Worm (Caenorhabditis elegans) whole organism, L3 larva: Measurements from ENCODE around the gene F02C12.3.

Experiments used
- R02D3.7 ChIP-seq: fragments of 150-350 bp; optimal IDR thresholded peaks from 2 replicates; lab custom pipeline; 2014; ENCODE audit warnings: missing biosample characterization, missing genetic modification characterization
- ZK546.5 ChIP-seq: sonication (generic microtip); optimal IDR thresholded peaks from 2 replicates; lab custom pipeline; 2017; ENCODE audit warnings: missing biosample characterization, missing genetic modification characterization
- aly-2 ChIP-seq: fragments of 150-350 bp; optimal IDR thresholded peaks from 2 replicates; lab custom pipeline; 2014; ENCODE audit warnings: missing biosample characterization, missing genetic modification characterization
- ama-1 ChIP-seq: fragments of 150-350 bp; optimal IDR thresholded peaks from 2 replicates; lab custom pipeline; 2018
- ceh-16 ChIP-seq: sonication (generic microtip); optimal IDR thresholded peaks from 2 replicates; lab custom pipeline; 2017; ENCODE audit warnings: missing biosample characterization, missing genetic modification characterization
- ceh-28 ChIP-seq: fragments of 150-350 bp; optimal IDR thresholded peaks from 2 replicates; lab custom pipeline; 2014; ENCODE audit warnings: missing biosample characterization, missing genetic modification reagents, missing genetic modification characterization
- ceh-82 ChIP-seq: fragments of 150-350 bp; optimal IDR thresholded peaks from 2 replicates; lab custom pipeline; 2014; ENCODE audit warnings: missing biosample characterization, missing genetic modification characterization
- ceh-9 ChIP-seq: sonication (generic microtip); optimal IDR thresholded peaks from 2 replicates; lab custom pipeline; 2018; ENCODE audit warnings: missing biosample characterization, missing genetic modification characterization
- egl-27 ChIP-seq: sonication (generic microtip); optimal IDR thresholded peaks from 4 replicates; lab custom pipeline; 2017; ENCODE audit warnings: missing biosample characterization, missing genetic modification reagents, missing genetic modification characterization
- egl-5 ChIP-seq: fragments of 150-350 bp; optimal IDR thresholded peaks from 2 replicates; lab custom pipeline; 2017; ENCODE audit warnings: missing biosample characterization, missing genetic modification reagents, missing genetic modification characterization, inconsistent platforms
- elt-1 ChIP-seq: fragments of 150-350 bp; optimal IDR thresholded peaks from 2 replicates; lab custom pipeline; 2014; ENCODE audit warnings: missing biosample characterization, missing genetic modification characterization
- elt-2 ChIP-seq: sonication (generic microtip); optimal IDR thresholded peaks from 2 replicates; lab custom pipeline; 2016; ENCODE audit warnings: missing genetic modification reagents, mild to moderate bottlenecking, missing genetic modification characterization, missing compliant biosample characterization
- elt-3 ChIP-seq, 3 experiments: fragments of 150-350 bp in 1 of 3; sonication (generic microtip) in 2 of 3; optimal IDR thresholded peaks; 2 replicates in 2 of 3; 4 replicates in 1 of 3; lab custom pipeline; 2014 to 2017; ENCODE audit warnings: missing biosample characterization in 3 of 3, missing genetic modification characterization in 3 of 3
- eor-1 ChIP-seq, 2 experiments: fragments of 150-350 bp; optimal IDR thresholded peaks; 2 replicates each; lab custom pipeline; 2014 to 2018; ENCODE audit warnings: missing biosample characterization in 2 of 2, missing genetic modification characterization in 2 of 2
- fkh-10 ChIP-seq: sonication (generic microtip); optimal IDR thresholded peaks from 2 replicates; lab custom pipeline; 2017; ENCODE audit warnings: missing biosample characterization, missing genetic modification reagents, missing genetic modification characterization
- fkh-2 ChIP-seq: fragments of 150-350 bp; optimal IDR thresholded peaks from 2 replicates; lab custom pipeline; 2014; ENCODE audit warnings: missing biosample characterization, missing genetic modification reagents, missing genetic modification characterization
- fos-1 ChIP-seq: fragments of 150-350 bp; optimal IDR thresholded peaks from 2 replicates; lab custom pipeline; 2014; ENCODE audit warnings: missing biosample characterization, missing genetic modification characterization
- hmg-11 ChIP-seq: sonication (generic microtip); optimal IDR thresholded peaks from 2 replicates; lab custom pipeline; 2016; ENCODE audit warnings: missing genetic modification characterization, missing compliant biosample characterization
- jun-1 ChIP-seq: fragments of 150-350 bp; optimal IDR thresholded peaks from 2 replicates; lab custom pipeline; 2014; ENCODE audit warnings: missing biosample characterization, missing genetic modification reagents, missing genetic modification characterization
- lin-15B ChIP-seq: fragments of 150-350 bp; optimal IDR thresholded peaks from 2 replicates; lab custom pipeline; 2014; ENCODE audit warnings: missing biosample characterization, missing genetic modification characterization
- lin-39 ChIP-seq: fragments of 150-350 bp; optimal IDR thresholded peaks from 2 replicates; lab custom pipeline; 2018; ENCODE audit warnings: missing biosample characterization, missing genetic modification reagents, missing genetic modification characterization
- lsy-12 ChIP-seq: sonication (generic microtip); optimal IDR thresholded peaks from 2 replicates; lab custom pipeline; 2016; ENCODE audit warnings: mild to moderate bottlenecking, missing genetic modification characterization, missing compliant biosample characterization
- mdl-1 ChIP-seq: fragments of 150-350 bp; optimal IDR thresholded peaks from 2 replicates; lab custom pipeline; 2014; ENCODE audit warnings: missing biosample characterization, missing genetic modification characterization
- mml-1 ChIP-seq: fragments of 150-350 bp; sonication (generic microtip); optimal IDR thresholded peaks from 3 replicates; lab custom pipeline; 2014; ENCODE audit warnings: missing biosample characterization, missing genetic modification characterization
- nfya-1 ChIP-seq: sonication (generic microtip); optimal IDR thresholded peaks from 2 replicates; lab custom pipeline; 2017; ENCODE audit warnings: missing genetic modification characterization, mild to moderate bottlenecking, missing compliant biosample characterization, antibody characterized with exemption, moderate library complexity; ENCODE audit not compliant: insufficient read depth
- nhr-11 ChIP-seq: fragments of 150-350 bp; optimal IDR thresholded peaks from 2 replicates; lab custom pipeline; 2014; ENCODE audit warnings: missing biosample characterization, missing genetic modification characterization
- nhr-23 ChIP-seq: fragments of 150-350 bp; optimal IDR thresholded peaks from 2 replicates; lab custom pipeline; 2014; ENCODE audit warnings: missing biosample characterization, missing genetic modification reagents, missing genetic modification characterization
- nhr-237 ChIP-seq: fragments of 150-350 bp; optimal IDR thresholded peaks from 2 replicates; lab custom pipeline; 2014; ENCODE audit warnings: missing biosample characterization, missing genetic modification characterization
- nhr-25 ChIP-seq: sonication (generic microtip); optimal IDR thresholded peaks from 2 replicates; lab custom pipeline; 2017; ENCODE audit warnings: missing biosample characterization, missing genetic modification characterization
- nhr-28 ChIP-seq: fragments of 150-350 bp; optimal IDR thresholded peaks from 2 replicates; lab custom pipeline; 2014; ENCODE audit warnings: missing biosample characterization, missing genetic modification characterization
- nhr-43 ChIP-seq: sonication (generic microtip); optimal IDR thresholded peaks from 2 replicates; lab custom pipeline; 2016; ENCODE audit warnings: mild to moderate bottlenecking, missing genetic modification characterization, missing compliant biosample characterization; ENCODE audit not compliant: poor library complexity, severe bottlenecking
- nhr-67 ChIP-seq: fragments of 150-350 bp; optimal IDR thresholded peaks from 2 replicates; lab custom pipeline; 2014; ENCODE audit warnings: missing biosample characterization, missing genetic modification characterization
- nhr-76 ChIP-seq: fragments of 150-350 bp; sonication (generic microtip); optimal IDR thresholded peaks from 5 replicates; lab custom pipeline; 2014; ENCODE audit warnings: missing biosample characterization, missing genetic modification characterization
- nhr-77 ChIP-seq: fragments of 150-350 bp; optimal IDR thresholded peaks from 2 replicates; lab custom pipeline; 2014; ENCODE audit warnings: missing biosample characterization, missing genetic modification characterization
- pha-4 ChIP-seq: fragments of 150-350 bp; optimal IDR thresholded peaks from 2 replicates; lab custom pipeline; 2014; ENCODE audit warnings: missing biosample characterization, missing genetic modification reagents, missing genetic modification characterization
- pqm-1 ChIP-seq: fragments of 150-350 bp; optimal IDR thresholded peaks from 2 replicates; lab custom pipeline; 2017; ENCODE audit warnings: missing biosample characterization, missing genetic modification characterization, inconsistent platforms
- sea-2 ChIP-seq: fragments of 150-350 bp; sonication (generic microtip); optimal IDR thresholded peaks from 4 replicates; lab custom pipeline; 2014; ENCODE audit warnings: missing biosample characterization, missing genetic modification reagents, missing genetic modification characterization
- skn-1 ChIP-seq: fragments of 150-350 bp; optimal IDR thresholded peaks from 2 replicates; lab custom pipeline; 2014; ENCODE audit warnings: missing biosample characterization, missing genetic modification characterization
- snpc-4 ChIP-seq: fragments of 150-350 bp; optimal IDR thresholded peaks from 2 replicates; lab custom pipeline; 2014; ENCODE audit warnings: missing biosample characterization, missing genetic modification characterization
- tbx-2 ChIP-seq: sonication (generic microtip); optimal IDR thresholded peaks from 2 replicates; lab custom pipeline; 2016; ENCODE audit warnings: mild to moderate bottlenecking, missing genetic modification characterization, missing compliant biosample characterization
- unc-39 ChIP-seq: sonication (generic microtip); optimal IDR thresholded peaks from 4 replicates; lab custom pipeline; 2017; ENCODE audit warnings: missing biosample characterization, missing genetic modification characterization
- unc-62 ChIP-seq: fragments of 150-350 bp; sonication (generic microtip); optimal IDR thresholded peaks from 4 replicates; lab custom pipeline; 2014; ENCODE audit warnings: missing biosample characterization, missing genetic modification reagents, missing genetic modification characterization
- zag-1 ChIP-seq: fragments of 150-350 bp; optimal IDR thresholded peaks from 2 replicates; lab custom pipeline; 2014; ENCODE audit warnings: missing biosample characterization, missing genetic modification characterization
- ztf-11 ChIP-seq: fragments of 150-350 bp; optimal IDR thresholded peaks from 2 replicates; lab custom pipeline; 2014; ENCODE audit warnings: missing biosample characterization, missing genetic modification characterization
- ztf-4 ChIP-seq: fragments of 150-350 bp; optimal IDR thresholded peaks from 2 replicates; lab custom pipeline; 2014; ENCODE audit warnings: missing biosample characterization, missing genetic modification characterization

The F02C12.3 gene

ce11 chrX:13350804-13351747, 45.7 kb upstream of the F02C12.3 start, which contains the start of gene mxl-3:
TSS of gene mxl-3 (minus strand) at chrX:13350804.
- TF ChIP-seq mdl-1 (tag; lab: Kevin White, UChicago): no peak
- no peak for TF ChIP-seq fkh-2 (tag; lab: Kevin White, UChicago)
- no peak for TF ChIP-seq jun-1 (tag; lab: Kevin White, UChicago)
- no peak for TF ChIP-seq egl-27 (tag; lab: Kevin White, UChicago)
- no peak for TF ChIP-seq snpc-4 (tag; lab: Kevin White, UChicago)
- no peak for TF ChIP-seq lsy-12 (tag; lab: Kevin White, UChicago)
- TF ChIP-seq nfya-1 (tag; lab: Kevin White, UChicago): peak; percentile 44
- no peak for TF ChIP-seq zag-1
- peak; percentile 73 for TF ChIP-seq nhr-43 (tag; lab: Kevin White, UChicago)
- peak; percentile 59 for TF ChIP-seq pha-4 (tag; lab: Kevin White, UChicago)
- no peak for TF ChIP-seq egl-5 (tag; lab: Kevin White, UChicago)
- no peak for TF ChIP-seq nhr-67 (tag; lab: Kevin White, UChicago)
- TF ChIP-seq nhr-11: peak; percentile 76
- no peak for TF ChIP-seq ceh-28 (tag; lab: Kevin White, UChicago)
- no peak for TF ChIP-seq skn-1 (tag; lab: Kevin White, UChicago)
- no peak for TF ChIP-seq ZK546.5 (tag; lab: Kevin White, UChicago)
- TF ChIP-seq ztf-4 (tag; lab: Kevin White, UChicago): no peak
- TF ChIP-seq nhr-77 (tag; lab: Kevin White, UChicago): no peak
- TF ChIP-seq hmg-11 (tag; lab: Kevin White, UChicago): no peak
- TF ChIP-seq tbx-2 (tag; lab: Kevin White, UChicago): no peak
- no peak for TF ChIP-seq nhr-76 (tag; lab: Kevin White, UChicago)
- no peak for TF ChIP-seq elt-1
- TF ChIP-seq eor-1 (tag; optimal IDR thresholded peaks at IDR 0.05; lab: Kevin White, UChicago): no peak
- TF ChIP-seq ceh-16: no peak
- TF ChIP-seq fkh-10 (GFP tag; lab: Kevin White, UChicago): no peak
- TF ChIP-seq mml-1 (tag; lab: Kevin White, UChicago): peak; percentile 21
- TF ChIP-seq sea-2: no peak
- TF ChIP-seq ceh-9: no peak
- no peak for TF ChIP-seq lin-15B
- peak; percentile 75 for TF ChIP-seq elt-2 (tag; lab: Kevin White, UChicago)
- no peak for TF ChIP-seq unc-39 (tag; lab: Kevin White, UChicago)
- TF ChIP-seq lin-39 (tag; lab: Kevin White, UChicago): peak; percentile 8
- TF ChIP-seq ceh-82 (tag; lab: Kevin White, UChicago): no peak
- TF ChIP-seq ztf-11 (tag; lab: Kevin White, UChicago): no peak
- peak; percentile 34 for TF ChIP-seq nhr-23
- TF ChIP-seq nhr-237 (tag; lab: Kevin White, UChicago): no peak
- TF ChIP-seq elt-3 (tag; optimal IDR thresholded peaks at IDR 0.05; lab: Kevin White, UChicago): peak in 1 of 3 experiments; percentile 0
- peak; percentile 61 for TF ChIP-seq ama-1 (lab: Kevin White, UChicago)
- no peak for TF ChIP-seq nhr-28 (tag; lab: Kevin White, UChicago)
- TF ChIP-seq unc-62 (GFP tag; lab: Kevin White, UChicago): no peak
- no peak for TF ChIP-seq fos-1 (tag; lab: Kevin White, UChicago)
- no peak for TF ChIP-seq nhr-25 (tag; lab: Kevin White, UChicago)
- no peak for TF ChIP-seq aly-2 (tag; lab: Kevin White, UChicago)
- no peak for TF ChIP-seq R02D3.7
- peak; percentile 62 for TF ChIP-seq pqm-1 (tag; lab: Kevin White, UChicago)
